Fruit fly (Drosophila melanogaster): ENCODE results near the gene CG12237.

DNA sequence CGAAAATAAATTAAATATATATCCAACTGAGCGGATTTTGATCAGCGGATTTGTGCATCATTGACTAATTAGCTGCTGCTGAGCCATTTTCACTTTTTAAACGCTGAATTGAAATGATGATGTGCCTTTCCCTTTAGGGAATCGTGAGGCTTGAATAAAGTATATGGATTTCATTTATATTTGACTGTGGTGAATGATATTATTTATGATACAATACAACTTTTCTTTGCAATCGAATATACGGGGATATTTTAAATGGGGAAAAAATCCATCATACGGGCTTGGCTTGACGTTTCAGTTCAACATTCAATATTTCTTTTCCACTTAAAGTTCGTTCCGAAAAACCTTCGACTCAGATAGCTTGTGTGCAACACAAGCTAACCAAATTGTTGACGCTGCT, 31.4 kb downstream of the CG12237 start, which contains the start of the genes Shawn and Tyler:
- TF ChIP-seq EcR (GFP tag; optimal IDR thresholded peaks at IDR 0.05) (no peak), Dll (optimal IDR thresholded peaks at IDR 0.05) (no peak), psq (optimal IDR thresholded peaks at IDR 0.05) (no peak), pan (optimal IDR thresholded peaks at IDR 0.05) (no peak), CG8478 (optimal IDR thresholded peaks at IDR 0.05) (no peak), usp (GFP tag; optimal IDR thresholded peaks at IDR 0.05) (no peak)
